Fruit fly (Drosophila melanogaster) whole organism, adult: Measurements from ENCODE around the gene pyd.

Experiments used
- CG11617 ChIP-seq: fragments of 200-800 bp; sonication (Bioruptor generic); optimal IDR thresholded peaks from 2 replicates; lab custom pipeline; 2017; ENCODE audit warnings: mild to moderate bottlenecking, missing biosample characterization, missing genetic modification reagents, missing genetic modification characterization
- CG1620 ChIP-seq: fragments of 200-800 bp; sonication (Bioruptor generic); optimal IDR thresholded peaks from 2 replicates; lab custom pipeline; 2016; ENCODE audit warnings: missing biosample characterization, missing genetic modification characterization
- CG33017 ChIP-seq: fragments of 200-800 bp; sonication (Bioruptor generic); optimal IDR thresholded peaks from 2 replicates; lab custom pipeline; 2018; ENCODE audit warnings: missing biosample characterization, mild to moderate bottlenecking, missing genetic modification characterization, moderate library complexity
- CG7101 ChIP-seq: fragments of 200-800 bp; sonication (Bioruptor generic); optimal IDR thresholded peaks from 2 replicates; lab custom pipeline; 2018; ENCODE audit warnings: missing biosample characterization, mild to moderate bottlenecking, missing genetic modification characterization, moderate library complexity
- Crg-1 ChIP-seq: fragments of 200-800 bp; sonication (Bioruptor generic); optimal IDR thresholded peaks from 2 replicates; lab custom pipeline; 2016; ENCODE audit warnings: missing biosample characterization, missing genetic modification characterization
- Hr96 ChIP-seq: fragments of 200-800 bp; sonication (Bioruptor generic); optimal IDR thresholded peaks from 2 replicates; lab custom pipeline; 2016; ENCODE audit warnings: missing biosample characterization, missing genetic modification characterization
- bab1 ChIP-seq: fragments of 200-800 bp; sonication (Bioruptor generic); optimal IDR thresholded peaks from 3 replicates; lab custom pipeline; 2019; ENCODE audit warnings: missing biosample characterization, mild to moderate bottlenecking, missing genetic modification characterization, moderate library complexity
- kay ChIP-seq: fragments of 200-800 bp; sonication (Bioruptor generic); peaks from one replicate; lab custom pipeline; 2016; ENCODE audit warnings: missing biosample characterization, missing genetic modification characterization, borderline replicate concordance
- ovo ChIP-seq: fragments of 200-800 bp; sonication (Bioruptor generic); optimal IDR thresholded peaks from 2 replicates; lab custom pipeline; 2016; ENCODE audit warnings: missing biosample characterization, missing genetic modification characterization
- pad ChIP-seq: fragments of 200-800 bp; sonication (Bioruptor generic); optimal IDR thresholded peaks from 3 replicates; lab custom pipeline; 2017; ENCODE audit warnings: missing biosample characterization, missing genetic modification characterization, mild to moderate bottlenecking, moderate library complexity, missing genetic modification reagents
- toe ChIP-seq: fragments of 200-800 bp; sonication (Bioruptor generic); optimal IDR thresholded peaks from 2 replicates; lab custom pipeline; 2016; ENCODE audit warnings: missing biosample characterization, missing genetic modification characterization

DNA sequence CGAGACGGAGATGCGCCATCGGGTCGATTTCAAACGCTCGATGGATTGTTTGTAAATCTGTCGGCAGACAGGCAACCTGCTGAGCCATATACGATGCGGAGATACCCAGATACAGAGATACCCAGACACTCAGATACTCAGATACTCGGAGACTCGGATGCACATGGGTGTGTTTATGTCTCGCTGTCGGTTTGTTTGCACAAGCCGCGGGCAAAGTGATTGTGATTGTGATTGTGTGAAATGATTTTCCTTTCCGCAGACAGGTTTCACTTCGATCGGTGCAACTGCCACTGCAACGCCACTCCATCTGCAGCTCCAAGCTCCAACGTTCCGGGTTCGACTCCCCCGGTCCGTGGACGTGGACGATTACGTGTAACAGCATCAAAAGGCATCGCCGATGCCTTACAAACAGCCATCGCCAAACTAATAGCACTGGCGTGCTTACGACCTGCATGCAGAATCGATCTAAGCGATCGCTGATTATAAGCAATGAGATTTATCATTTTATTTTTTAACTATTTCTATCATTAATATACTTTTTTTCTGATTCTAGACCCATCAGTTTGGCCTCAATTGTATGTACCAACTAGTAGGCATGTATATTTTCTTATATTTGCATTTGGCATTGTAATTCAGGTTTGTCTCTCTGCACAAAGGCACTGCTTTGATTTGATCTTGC lies 142.8 kb downstream of the pyd start:
- no peak for TF ChIP-seq CG7101 (tag; lab: Kevin White, UChicago)
- TF ChIP-seq bab1: no peak
- no peak for TF ChIP-seq toe (GFP tag; lab: Kevin White, UChicago)
- TF ChIP-seq kay (GFP tag; lab: Kevin White, UChicago): no peak
- no peak for TF ChIP-seq Crg-1 (GFP tag; lab: Kevin White, UChicago)
- TF ChIP-seq CG11617 (GFP tag; lab: Kevin White, UChicago): no peak
- no peak for TF ChIP-seq pad (GFP tag; lab: Kevin White, UChicago)
- no peak for TF ChIP-seq Hr96
- TF ChIP-seq CG33017: no peak
- TF ChIP-seq ovo (GFP tag; lab: Kevin White, UChicago): no peak
- TF ChIP-seq CG1620 (GFP tag; lab: Kevin White, UChicago): no peak
